Worm (Caenorhabditis elegans) whole organism, L4 larva: ENCODE measurements around the gene pir-1.

Experiments
- F10B5.3 ChIP-seq: sonication (generic microtip); optimal IDR thresholded peaks from 2 replicates; lab custom pipeline; 2016; ENCODE audit warnings: mild to moderate bottlenecking, missing genetic modification characterization, missing compliant biosample characterization
- F26F4.8 ChIP-seq: fragments of 200-800 bp; sonication (Bioruptor generic); conservative IDR thresholded peaks from 2 replicates; pipeline ENCODE4 v1.3.6; 2022; ENCODE audit warnings: missing genetic modification characterization, missing compliant biosample characterization
- F44E2.7 ChIP-seq: fragments of 200-800 bp; sonication (Bioruptor generic); IDR thresholded peaks from 2 replicates; pipeline ENCODE4 v2.1.2; 2022; ENCODE audit warnings: missing genetic modification characterization, missing compliant biosample characterization
- F49E8.2 ChIP-seq: sonication (generic microtip); optimal IDR thresholded peaks from 2 replicates; lab custom pipeline; 2016; ENCODE audit warnings: missing compliant biosample characterization, mild to moderate bottlenecking, missing genetic modification characterization, borderline replicate concordance
- R02D3.7 ChIP-seq: fragments of 150-350 bp; sonication (generic microtip); optimal IDR thresholded peaks from 3 replicates; lab custom pipeline; 2014; ENCODE audit warnings: missing biosample characterization, missing genetic modification characterization
- T20F7.1 ChIP-seq: fragments of 200-800 bp; sonication (Bioruptor generic); optimal IDR thresholded peaks from 2 replicates; lab custom pipeline; 2018; ENCODE audit warnings: mild to moderate bottlenecking, missing genetic modification characterization, missing compliant biosample characterization
- Y105C5A.15 ChIP-seq: fragments of 200-800 bp; sonication (Bioruptor generic); IDR thresholded peaks from 2 replicates; pipeline ENCODE4 v1.3.6; 2022; ENCODE audit warnings: missing genetic modification characterization, missing compliant biosample characterization
- Y48G9A.11 ChIP-seq: fragments of 200-800 bp; sonication (Bioruptor generic); IDR thresholded peaks from 2 replicates; pipeline ENCODE4 v1.3.6; 2022; ENCODE audit warnings: missing genetic modification reagents, missing genetic modification characterization, missing compliant biosample characterization
- Y75B8A.6 ChIP-seq: fragments of 200-800 bp; sonication (Bioruptor generic); IDR thresholded peaks from 2 replicates; pipeline ENCODE4 v1.3.6; 2022; ENCODE audit warnings: missing genetic modification reagents, missing genetic modification characterization, missing compliant biosample characterization
- aha-1 ChIP-seq: fragments of 150-350 bp; peaks from one replicate; lab custom pipeline; 2014; ENCODE audit warnings: missing biosample characterization, missing genetic modification characterization
- attf-4 ChIP-seq: sonication (generic microtip); optimal IDR thresholded peaks from 3 replicates; lab custom pipeline; 2017; ENCODE audit warnings: missing biosample characterization, missing genetic modification characterization
- ceh-62 ChIP-seq: sonication (generic microtip); optimal IDR thresholded peaks from 2 replicates; lab custom pipeline; 2017; ENCODE audit warnings: missing biosample characterization, missing genetic modification characterization
- cey-2 ChIP-seq: sonication (generic microtip); optimal IDR thresholded peaks from 3 replicates; lab custom pipeline; 2017; ENCODE audit warnings: missing genetic modification characterization, mild to moderate bottlenecking, missing compliant biosample characterization, antibody characterized with exemption, borderline replicate concordance; ENCODE audit not compliant: insufficient read depth
- ctbp-1 ChIP-seq: fragments of 200-800 bp; sonication (Bioruptor generic); IDR thresholded peaks from 2 replicates; pipeline ENCODE4 v1.3.6; 2022; ENCODE audit warnings: missing genetic modification reagents, missing genetic modification characterization, missing compliant biosample characterization
- daf-16 ChIP-seq, 3 experiments: sonication (generic microtip); optimal IDR thresholded peaks; 2 replicates each; lab custom pipeline; 2016 to 2017; ENCODE audit warnings: missing genetic modification characterization in 3 of 3, missing genetic modification reagents in 3 of 3, mild to moderate bottlenecking in 2 of 3, missing compliant biosample characterization in 2 of 3, missing biosample characterization in 1 of 3, moderate library complexity in 1 of 3
- daf-8 ChIP-seq: fragments of 200-800 bp; sonication (Bioruptor generic); IDR thresholded peaks from 2 replicates; pipeline ENCODE4 v1.3.6; 2022; ENCODE audit warnings: missing genetic modification characterization, missing compliant biosample characterization
- dmd-6 ChIP-seq: fragments of 200-800 bp; sonication (Bioruptor generic); IDR thresholded peaks from 2 replicates; pipeline ENCODE4 v1.3.6; 2022; ENCODE audit warnings: missing genetic modification reagents, missing genetic modification characterization, missing compliant biosample characterization
- dpl-1 ChIP-seq: fragments of 150-350 bp; optimal IDR thresholded peaks from 2 replicates; lab custom pipeline; 2014; ENCODE audit warnings: missing biosample characterization, missing genetic modification reagents, missing genetic modification characterization
- duxl-1 ChIP-seq: sonication (generic microtip); optimal IDR thresholded peaks from 2 replicates; lab custom pipeline; 2016; ENCODE audit warnings: mild to moderate bottlenecking, missing genetic modification characterization, moderate library complexity, missing compliant biosample characterization; ENCODE audit not compliant: poor library complexity
- dve-1 ChIP-seq: sonication (generic microtip); optimal IDR thresholded peaks from 2 replicates; lab custom pipeline; 2017; ENCODE audit warnings: antibody characterized with exemption, mild to moderate bottlenecking, missing genetic modification characterization, missing compliant biosample characterization; ENCODE audit not compliant: insufficient read depth
- gei-8 ChIP-seq: fragments of 200-800 bp; sonication (Bioruptor generic); optimal IDR thresholded peaks from 2 replicates; lab custom pipeline; 2018; ENCODE audit warnings: mild to moderate bottlenecking, missing genetic modification characterization, missing compliant biosample characterization
- hif-1 ChIP-seq, 2 experiments: sonication (generic microtip); optimal IDR thresholded peaks; 2 replicates each; lab custom pipeline; 2016 to 2017; ENCODE audit warnings: missing compliant biosample characterization in 2 of 2, missing genetic modification characterization in 2 of 2, missing genetic modification reagents in 2 of 2, missing genotype in 2 of 2, mild to moderate bottlenecking in 1 of 2
- hlh-11 ChIP-seq: fragments of 200-800 bp; sonication (Bioruptor generic); optimal IDR thresholded peaks from 2 replicates; lab custom pipeline; 2018; ENCODE audit warnings: mild to moderate bottlenecking, missing genetic modification characterization, missing compliant biosample characterization
- hlh-30 ChIP-seq: sonication (generic microtip); optimal IDR thresholded peaks from 2 replicates; lab custom pipeline; 2017; ENCODE audit warnings: antibody characterized with exemption, mild to moderate bottlenecking, missing genetic modification characterization, missing compliant biosample characterization; ENCODE audit not compliant: insufficient read depth
- lin-13 ChIP-seq: fragments of 150-350 bp; optimal IDR thresholded peaks from 2 replicates; lab custom pipeline; 2014; ENCODE audit warnings: missing biosample characterization, missing genetic modification reagents, missing genetic modification characterization
- lin-29 ChIP-seq: fragments of 200-800 bp; sonication (Bioruptor generic); IDR thresholded peaks from 2 replicates; pipeline ENCODE4 v1.3.6; 2022; ENCODE audit warnings: missing genetic modification reagents, missing genetic modification characterization, missing compliant biosample characterization
- lin-38 ChIP-seq: fragments of 200-800 bp; sonication (Bioruptor generic); IDR thresholded peaks from 2 replicates; pipeline ENCODE4 v1.3.6; 2022; ENCODE audit warnings: missing genetic modification reagents, missing genetic modification characterization, missing compliant biosample characterization
- lin-39 ChIP-seq: fragments of 150-350 bp; optimal IDR thresholded peaks from 2 replicates; lab custom pipeline; 2014; ENCODE audit warnings: missing biosample characterization, missing genetic modification reagents, missing genetic modification characterization
- lir-3 ChIP-seq: sonication (generic microtip); optimal IDR thresholded peaks from 2 replicates; lab custom pipeline; 2016; ENCODE audit warnings: mild to moderate bottlenecking, missing genetic modification characterization, missing compliant biosample characterization
- mes-2 ChIP-seq: sonication (generic microtip); optimal IDR thresholded peaks from 2 replicates; lab custom pipeline; 2016; ENCODE audit warnings: missing genotype, mild to moderate bottlenecking, missing genetic modification characterization, missing compliant biosample characterization; ENCODE audit not compliant: poor library complexity, severe bottlenecking
- mxl-3 ChIP-seq: fragments of 200-800 bp; sonication (Bioruptor generic); optimal IDR thresholded peaks from 2 replicates; lab custom pipeline; 2018; ENCODE audit warnings: mild to moderate bottlenecking, missing genetic modification characterization, missing compliant biosample characterization
- nhr-10 ChIP-seq: fragments of 150-350 bp; optimal IDR thresholded peaks from 2 replicates; lab custom pipeline; 2014; ENCODE audit warnings: missing biosample characterization, missing genetic modification characterization
- nhr-237 ChIP-seq: sonication (generic microtip); optimal IDR thresholded peaks from 2 replicates; lab custom pipeline; 2017; ENCODE audit warnings: missing biosample characterization, missing genetic modification characterization
- nhr-25 ChIP-seq: sonication (generic microtip); optimal IDR thresholded peaks from 2 replicates; lab custom pipeline; 2017; ENCODE audit warnings: missing genetic modification characterization, mild to moderate bottlenecking, missing compliant biosample characterization, antibody characterized with exemption, moderate library complexity, borderline replicate concordance; ENCODE audit not compliant: insufficient read depth
- nhr-28 ChIP-seq: fragments of 150-350 bp; optimal IDR thresholded peaks from 2 replicates; lab custom pipeline; 2014; ENCODE audit warnings: missing biosample characterization, missing genetic modification characterization
- nhr-41 ChIP-seq: fragments of 200-800 bp; sonication (Bioruptor generic); IDR thresholded peaks from 2 replicates; pipeline ENCODE4 v1.3.6; 2022; ENCODE audit warnings: missing genetic modification reagents, missing genetic modification characterization, missing compliant biosample characterization
- nhr-48 ChIP-seq: sonication (generic microtip); optimal IDR thresholded peaks from 2 replicates; lab custom pipeline; 2016; ENCODE audit warnings: mild to moderate bottlenecking, missing genetic modification characterization, missing compliant biosample characterization
- pqm-1 ChIP-seq: sonication (generic microtip); optimal IDR thresholded peaks from 2 replicates; lab custom pipeline; 2017; ENCODE audit warnings: missing biosample characterization, missing genetic modification characterization
- rbr-2 ChIP-seq: sonication (generic microtip); optimal IDR thresholded peaks from 2 replicates; lab custom pipeline; 2016; ENCODE audit warnings: missing genotype, missing genetic modification characterization, missing compliant biosample characterization
- sdz-12 ChIP-seq: fragments of 200-800 bp; sonication (Bioruptor generic); optimal IDR thresholded peaks from 2 replicates; lab custom pipeline; 2018; ENCODE audit warnings: mild to moderate bottlenecking, missing genetic modification characterization, missing compliant biosample characterization
- skn-1 ChIP-seq: fragments of 150-350 bp; optimal IDR thresholded peaks from 2 replicates; lab custom pipeline; 2014; ENCODE audit warnings: missing biosample characterization, missing genetic modification characterization
- spr-1 ChIP-seq: sonication (generic microtip); optimal IDR thresholded peaks from 2 replicates; lab custom pipeline; 2016; ENCODE audit warnings: mild to moderate bottlenecking, missing genetic modification characterization, missing compliant biosample characterization
- tag-97 ChIP-seq: fragments of 200-800 bp; sonication (Bioruptor generic); IDR thresholded peaks from 2 replicates; pipeline ENCODE4 v1.3.6; 2022; ENCODE audit warnings: missing genetic modification characterization, missing compliant biosample characterization
- zag-1 ChIP-seq: fragments of 150-350 bp; optimal IDR thresholded peaks from 2 replicates; lab custom pipeline; 2014; ENCODE audit warnings: missing biosample characterization, missing genetic modification characterization
- zfp-2 ChIP-seq: sonication (generic microtip); optimal IDR thresholded peaks from 2 replicates; lab custom pipeline; 2016; ENCODE audit warnings: mild to moderate bottlenecking, missing genetic modification characterization, missing compliant biosample characterization
- zfp-3 ChIP-seq: fragments of 200-800 bp; sonication (Bioruptor generic); conservative IDR thresholded peaks from 2 replicates; pipeline ENCODE4 v1.3.6; 2022; ENCODE audit warnings: missing genetic modification reagents, missing genetic modification characterization, missing compliant biosample characterization
- ztf-7 ChIP-seq: fragments of 150-350 bp; optimal IDR thresholded peaks from 2 replicates; lab custom pipeline; 2014; ENCODE audit warnings: missing biosample characterization, missing genetic modification characterization

Gene pir-1

ce11 chrII:9154339-9154738, 22.8 kb upstream of the pir-1 start:
- TF ChIP-seq R02D3.7 (tag; lab: Kevin White, UChicago) = no peak
- no peak for TF ChIP-seq sdz-12 (GFP tag; lab: Kevin White, UChicago)
- no peak for TF ChIP-seq nhr-28
- TF ChIP-seq mes-2 = no peak
- peak; percentile 87 to 89 for TF ChIP-seq hif-1 (tag; optimal IDR thresholded peaks at IDR 0.05; lab: Kevin White, UChicago)
- TF ChIP-seq daf-8 (GFP tag; lab: Robert Waterston, UW) = no peak
- TF ChIP-seq nhr-41 = no peak
- no peak for TF ChIP-seq ztf-7 (tag; lab: Kevin White, UChicago)
- peak; percentile 96 for TF ChIP-seq aha-1 (tag; lab: Kevin White, UChicago)
- no peak for TF ChIP-seq ceh-62 (tag; lab: Kevin White, UChicago)
- TF ChIP-seq ctbp-1 (GFP tag; lab: Robert Waterston, UW) = no peak
- TF ChIP-seq skn-1 (tag; lab: Kevin White, UChicago) = no peak
- no peak for TF ChIP-seq nhr-25
- no peak for TF ChIP-seq cey-2

ce11 chrII:9156277-9156676, 20.8 kb upstream of the pir-1 start:
- TF ChIP-seq zfp-3 (GFP tag; lab: Robert Waterston, UW) = no peak
- peak; percentile 8 for TF ChIP-seq hlh-11 (tag; lab: Kevin White, UChicago)
- TF ChIP-seq spr-1 = no peak
- TF ChIP-seq pqm-1 (tag; lab: Kevin White, UChicago) = no peak
- TF ChIP-seq mxl-3 (GFP tag; lab: Kevin White, UChicago) = no peak
- no peak for TF ChIP-seq Y48G9A.11
- TF ChIP-seq hlh-30 (tag; lab: Kevin White, UChicago) = peak; percentile 76
- TF ChIP-seq nhr-28 = peak; percentile 85
- peak; percentile 63 for TF ChIP-seq aha-1 (tag; lab: Kevin White, UChicago)
- no peak for TF ChIP-seq zag-1
- no peak for TF ChIP-seq ctbp-1 (GFP tag; lab: Robert Waterston, UW)
- no peak for TF ChIP-seq sdz-12 (GFP tag; lab: Kevin White, UChicago)
- no peak for TF ChIP-seq gei-8
- peak; percentile 1 for TF ChIP-seq nhr-48 (tag; lab: Kevin White, UChicago)
- TF ChIP-seq hif-1 (tag; optimal IDR thresholded peaks at IDR 0.05; lab: Kevin White, UChicago) = peak; percentile 97 to 98
- TF ChIP-seq attf-4 = no peak
- no peak for TF ChIP-seq zfp-2 (tag; lab: Kevin White, UChicago)
- TF ChIP-seq T20F7.1 (GFP tag; lab: Kevin White, UChicago) = no peak
- peak; percentile 68 for TF ChIP-seq dmd-6 (GFP tag; lab: Robert Waterston, UW)
- TF ChIP-seq dve-1 (tag; lab: Kevin White, UChicago) = peak; percentile 50
- TF ChIP-seq Y105C5A.15 (GFP tag; lab: Robert Waterston, UW) = no peak

- TF ChIP-seq hlh-11 (tag; lab: Kevin White, UChicago) (peak; percentile 52), lin-38 (GFP tag; lab: Robert Waterston, UW) (no peak), daf-16 (GFP tag; optimal IDR thresholded peaks at IDR 0.05; lab: Kevin White, UChicago) (no peak), daf-16 (tag; optimal IDR thresholded peaks at IDR 0.05; lab: Kevin White, UChicago) (peak; percentile 16), nhr-237 (tag; lab: Kevin White, UChicago) (no peak), hlh-30 (tag; lab: Kevin White, UChicago) (peak; percentile 20), tag-97 (no peak), mxl-3 (GFP tag; lab: Kevin White, UChicago) (no peak), lin-39 (tag; lab: Kevin White, UChicago) (no peak), rbr-2 (no peak), F10B5.3 (tag; lab: Kevin White, UChicago) (no peak), duxl-1 (tag; lab: Kevin White, UChicago) (no peak), lir-3 (tag; lab: Kevin White, UChicago) (no peak), F44E2.7 (no peak), dpl-1 (GFP tag; lab: Kevin White, UChicago) (no peak), ztf-7 (tag; lab: Kevin White, UChicago) (peak; percentile 86), F49E8.2 (tag; lab: Kevin White, UChicago) (no peak), nhr-10 (no peak), Y75B8A.6 (GFP tag; lab: Robert Waterston, UW) (no peak), daf-8 (GFP tag; lab: Robert Waterston, UW) (no peak), F26F4.8 (GFP tag; lab: Robert Waterston, UW) (no peak), lin-13 (GFP tag; lab: Kevin White, UChicago) (no peak), lin-29 (GFP tag; lab: Robert Waterston, UW) (no peak), ceh-62 (tag; lab: Kevin White, UChicago) (no peak), nhr-41 (no peak), zag-1 (no peak)
Observed at ce11 chrII:9157125-9157524, 20.0 kb upstream of the pir-1 start.
